Fruit fly (Drosophila melanogaster): ENCODE results near the gene rtv.

The rtv gene

dm6 chrX:11153826-11154510 is at the start of gene rtv, which contains the start of gene Dlic:
TSS of gene rtv (minus strand) at chrX:11153990.
TSS of gene Dlic (plus strand) at chrX:11154421.
- TF ChIP-seq psq (optimal IDR thresholded peaks at IDR 0.05), result peak; percentile 96
- no peak for TF ChIP-seq insv (optimal IDR thresholded peaks at IDR 0.05)

dm6 chrX:11203104-11203503 is 49.3 kb upstream of the rtv start:
- TF ChIP-seq ttk (optimal IDR thresholded peaks at IDR 0.05) (no peak), insv (optimal IDR thresholded peaks at IDR 0.05) (no peak), h (optimal IDR thresholded peaks at IDR 0.05) (no peak), psq (optimal IDR thresholded peaks at IDR 0.05) (no peak), Myc (optimal IDR thresholded peaks at IDR 0.05) (no peak), Sin3A (optimal IDR thresholded peaks at IDR 0.05) (no peak)

dm6 chrX:11201948-11202347 is 48.2 kb upstream of the rtv start, which contains the start of gene CG11106:
TSS of gene CG11106 (plus strand) at chrX:11202248.
- no peak for TF ChIP-seq psq (optimal IDR thresholded peaks at IDR 0.05)
- no peak for TF ChIP-seq Sin3A (optimal IDR thresholded peaks at IDR 0.05)
- no peak for TF ChIP-seq Myc (optimal IDR thresholded peaks at IDR 0.05)
- no peak for TF ChIP-seq insv (optimal IDR thresholded peaks at IDR 0.05)
- no peak for TF ChIP-seq h (optimal IDR thresholded peaks at IDR 0.05)
- no peak for TF ChIP-seq ttk (optimal IDR thresholded peaks at IDR 0.05)

dm6 chrX:11182631-11183030 is 28.8 kb upstream of the rtv start, which contains the start of gene CG15200:
TSS of gene CG15200 (plus strand) at chrX:11182931.
- TF ChIP-seq Sin3A (optimal IDR thresholded peaks at IDR 0.05) (no peak), Myc (optimal IDR thresholded peaks at IDR 0.05) (no peak), h (optimal IDR thresholded peaks at IDR 0.05) (no peak), insv (optimal IDR thresholded peaks at IDR 0.05) (no peak)

- no peak for TF ChIP-seq psq (optimal IDR thresholded peaks at IDR 0.05)
These were observed 22.3 kb upstream of the rtv start for dm6 chrX:11176073-11176472.

- TF ChIP-seq h (optimal IDR thresholded peaks at IDR 0.05) (no peak), Sin3A (optimal IDR thresholded peaks at IDR 0.05) (no peak), ttk (optimal IDR thresholded peaks at IDR 0.05) (no peak), Myc (optimal IDR thresholded peaks at IDR 0.05) (no peak), psq (optimal IDR thresholded peaks at IDR 0.05) (no peak), insv (optimal IDR thresholded peaks at IDR 0.05) (no peak)
These were observed 16.8 kb upstream of the rtv start, which contains the start of gene CG1394 for dm6 chrX:11170578-11170977. TSS of gene CG1394 (minus strand) at chrX:11170678.

dm6 chrX:11168958-11169357 is 15.2 kb upstream of the rtv start, which contains the start of gene Antdh:
TSS of gene Antdh (minus strand) at chrX:11169058.
- TF ChIP-seq psq (optimal IDR thresholded peaks at IDR 0.05), result no peak
- TF ChIP-seq insv (optimal IDR thresholded peaks at IDR 0.05), result no peak
- no peak for TF ChIP-seq h (optimal IDR thresholded peaks at IDR 0.05)
- TF ChIP-seq ttk (optimal IDR thresholded peaks at IDR 0.05), result no peak
- TF ChIP-seq Myc (optimal IDR thresholded peaks at IDR 0.05), result no peak
- no peak for TF ChIP-seq Sin3A (optimal IDR thresholded peaks at IDR 0.05)

dm6 chrX:11159710-11160446 is 6.1 kb upstream of the rtv start, which contains the start of gene CG32668:
TSS of gene CG32668 (minus strand) at chrX:11159760.
- TF ChIP-seq insv (optimal IDR thresholded peaks at IDR 0.05) (no peak), ttk (optimal IDR thresholded peaks at IDR 0.05) (no peak), psq (optimal IDR thresholded peaks at IDR 0.05) (no peak), Sin3A (optimal IDR thresholded peaks at IDR 0.05) (no peak), Myc (optimal IDR thresholded peaks at IDR 0.05) (no peak), h (optimal IDR thresholded peaks at IDR 0.05) (no peak)

dm6 chrX:11155808-11156589 is 2.2 kb upstream of the rtv start:
- TF ChIP-seq h (optimal IDR thresholded peaks at IDR 0.05), result no peak
- TF ChIP-seq psq (optimal IDR thresholded peaks at IDR 0.05), result no peak
- TF ChIP-seq Myc (optimal IDR thresholded peaks at IDR 0.05), result no peak
- no peak for TF ChIP-seq ttk (optimal IDR thresholded peaks at IDR 0.05)
- TF ChIP-seq insv (optimal IDR thresholded peaks at IDR 0.05), result no peak
- no peak for TF ChIP-seq Sin3A (optimal IDR thresholded peaks at IDR 0.05)

dm6 chrX:11154511-11155197 is 864 bp upstream of the rtv start:
- TF ChIP-seq Sin3A (optimal IDR thresholded peaks at IDR 0.05) (no peak), h (optimal IDR thresholded peaks at IDR 0.05) (no peak), ttk (optimal IDR thresholded peaks at IDR 0.05) (no peak), psq (optimal IDR thresholded peaks at IDR 0.05) (no peak), insv (optimal IDR thresholded peaks at IDR 0.05) (no peak), Myc (optimal IDR thresholded peaks at IDR 0.05) (no peak)

- TF ChIP-seq Myc (optimal IDR thresholded peaks at IDR 0.05) (no peak), h (optimal IDR thresholded peaks at IDR 0.05) (no peak), ttk (optimal IDR thresholded peaks at IDR 0.05) (no peak), insv (optimal IDR thresholded peaks at IDR 0.05) (no peak), Sin3A (optimal IDR thresholded peaks at IDR 0.05) (no peak), psq (optimal IDR thresholded peaks at IDR 0.05) (no peak)
These were observed 377 bp downstream of the rtv start for dm6 chrX:11153413-11153812.

Data from Kc167 (cell line).